Worm (Caenorhabditis elegans) whole organism, young adult: ENCODE data around the gene farl-11.

ENCODE experiments used
- Y67H2A.10 ChIP-seq: fragments of 200-800 bp; sonication (Bioruptor generic); conservative IDR thresholded peaks from 2 replicates; pipeline ENCODE4 v1.3.6; 2022; ENCODE audit warnings: missing genetic modification reagents, missing genetic modification characterization, missing compliant biosample characterization
- ama-1 ChIP-seq, 3 experiments: fragments of 150-350 bp in 1 of 3; sonication (generic microtip) in 2 of 3; optimal IDR thresholded peaks; 2 replicates each; lab custom pipeline; 2014 to 2018; ENCODE audit warnings: missing biosample characterization in 2 of 3, missing genetic modification characterization in 2 of 3, missing genetic modification reagents in 2 of 3
- egl-18 ChIP-seq: fragments of 200-800 bp; sonication (Bioruptor generic); IDR thresholded peaks from 2 replicates; pipeline ENCODE4 v1.3.6; 2022; ENCODE audit warnings: missing genetic modification reagents, missing genetic modification characterization, missing compliant biosample characterization
- ztf-22 ChIP-seq: fragments of 200-800 bp; sonication (Bioruptor generic); optimal IDR thresholded peaks from 2 replicates; lab custom pipeline; 2018; ENCODE audit warnings: mild to moderate bottlenecking, missing genetic modification characterization, moderate library complexity, missing compliant biosample characterization

ce11 chrII:7095970-7096369 lies 8.9 kb downstream of the farl-11 start:
- TF ChIP-seq ztf-22 (GFP tag; lab: Kevin White, UChicago): no peak
- no peak for TF ChIP-seq ama-1 (optimal IDR thresholded peaks at IDR 0.05; lab: Kevin White, UChicago)
- no peak for TF ChIP-seq ama-1 (GFP tag; optimal IDR thresholded peaks at IDR 0.05; lab: Kevin White, UChicago)
- TF ChIP-seq Y67H2A.10 (GFP tag; lab: Robert Waterston, UW): no peak
- TF ChIP-seq egl-18 (GFP tag; lab: Robert Waterston, UW): no peak
